Worm (Caenorhabditis elegans) whole organism, mixed stage, embryonic: ENCODE data around the gene col-125.

Experiments
- blmp-1 ChIP-seq: fragments of 150-350 bp; optimal IDR thresholded peaks from 2 replicates; lab custom pipeline; 2014; ENCODE audit warnings: missing biosample characterization, missing genetic modification characterization
- ceh-43 ChIP-seq: fragments of 200-800 bp; sonication (Bioruptor generic); optimal IDR thresholded peaks from 2 replicates; lab custom pipeline; 2018; ENCODE audit warnings: mild to moderate bottlenecking, missing genetic modification characterization, moderate library complexity, missing compliant biosample characterization
- ces-1 ChIP-seq: fragments of 150-350 bp; optimal IDR thresholded peaks from 2 replicates; lab custom pipeline; 2014; ENCODE audit warnings: missing biosample characterization, missing genetic modification reagents, missing genetic modification characterization
- elt-1 ChIP-seq: sonication (generic microtip); optimal IDR thresholded peaks from 2 replicates; lab custom pipeline; 2017; ENCODE audit warnings: missing genetic modification characterization, mild to moderate bottlenecking, missing compliant biosample characterization, antibody characterized with exemption, moderate library complexity, borderline replicate concordance; ENCODE audit not compliant: insufficient read depth
- elt-3 ChIP-seq: fragments of 150-350 bp; optimal IDR thresholded peaks from 2 replicates; lab custom pipeline; 2014; ENCODE audit warnings: missing biosample characterization, missing genetic modification characterization
- hlh-1 ChIP-seq: fragments of 150-350 bp; optimal IDR thresholded peaks from 2 replicates; lab custom pipeline; 2014; ENCODE audit warnings: missing biosample characterization, missing genetic modification reagents, missing genetic modification characterization
- mab-5 ChIP-seq: fragments of 150-350 bp; optimal IDR thresholded peaks from 2 replicates; lab custom pipeline; 2014; ENCODE audit warnings: missing biosample characterization, missing genetic modification characterization
- mep-1 ChIP-seq: fragments of 150-350 bp; optimal IDR thresholded peaks from 2 replicates; lab custom pipeline; 2017; ENCODE audit warnings: missing biosample characterization, missing genetic modification reagents, missing genetic modification characterization, inconsistent platforms
- nhr-28 ChIP-seq: fragments of 150-350 bp; optimal IDR thresholded peaks from 2 replicates; lab custom pipeline; 2014; ENCODE audit warnings: missing biosample characterization, missing genetic modification characterization
- pha-4 ChIP-seq: fragments of 150-350 bp; optimal IDR thresholded peaks from 2 replicates; lab custom pipeline; 2018; ENCODE audit warnings: missing biosample characterization, missing genetic modification reagents, missing genetic modification characterization
- snpc-4 ChIP-seq: fragments of 150-350 bp; optimal IDR thresholded peaks from 2 replicates; lab custom pipeline; 2014; ENCODE audit warnings: missing biosample characterization, missing genetic modification characterization
- sptf-1 ChIP-seq: sonication (generic microtip); optimal IDR thresholded peaks from 2 replicates; lab custom pipeline; 2017; ENCODE audit warnings: mild to moderate bottlenecking, missing genetic modification characterization, moderate library complexity, missing compliant biosample characterization
- unc-39 ChIP-seq: fragments of 150-350 bp; optimal IDR thresholded peaks from 2 replicates; lab custom pipeline; 2014; ENCODE audit warnings: missing biosample characterization, missing genetic modification characterization
- unc-62 ChIP-seq: fragments of 150-350 bp; optimal IDR thresholded peaks from 2 replicates; lab custom pipeline; 2014; ENCODE audit warnings: missing biosample characterization, missing genetic modification reagents, missing genetic modification characterization

DNA sequence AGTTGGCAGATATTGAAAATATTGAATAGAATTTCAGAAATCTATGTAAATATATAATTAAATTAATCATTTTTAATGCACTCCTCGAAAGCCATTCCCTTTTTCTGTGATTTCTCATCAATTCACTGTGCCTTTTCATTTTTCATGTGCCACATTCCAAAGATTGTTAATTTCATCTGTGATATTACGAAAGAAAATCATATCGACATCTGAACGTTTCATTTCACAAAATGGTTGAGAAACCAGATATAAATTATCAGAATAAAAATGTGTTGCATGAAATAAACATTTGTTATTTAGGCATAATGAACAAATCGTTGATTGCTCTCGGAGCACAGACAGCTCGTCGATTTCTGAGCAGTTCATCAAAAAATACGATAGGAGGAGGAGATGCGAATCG lies 41.3 kb upstream of the col-125 start, which contains the start of gene nuaf-3:
- no peak for TF ChIP-seq nhr-28
- TF ChIP-seq elt-1 (tag; lab: Kevin White, UChicago): no peak
- no peak for TF ChIP-seq blmp-1 (tag; lab: Kevin White, UChicago)
- no peak for TF ChIP-seq mab-5
- no peak for TF ChIP-seq unc-39 (tag; lab: Kevin White, UChicago)
- no peak for TF ChIP-seq sptf-1 (tag; lab: Kevin White, UChicago)
- TF ChIP-seq elt-3: no peak
- no peak for TF ChIP-seq pha-4 (tag; lab: Kevin White, UChicago)
- no peak for TF ChIP-seq unc-62 (GFP tag; lab: Kevin White, UChicago)
- TF ChIP-seq mep-1 (tag; lab: Kevin White, UChicago): no peak
- no peak for TF ChIP-seq hlh-1
- no peak for TF ChIP-seq ces-1 (GFP tag; lab: Kevin White, UChicago)
- TF ChIP-seq snpc-4 (tag; lab: Kevin White, UChicago): no peak
- TF ChIP-seq ceh-43 (GFP tag; lab: Kevin White, UChicago): no peak
